Fruit fly (Drosophila melanogaster) whole organism, embryonic: Measurements from ENCODE around the gene TotM.
A peak's percentile ranks its signal among the peaks of the same experiment; 100 is the strongest.

Source experiments
- Antp ChIP-seq: fragments of 200-800 bp; sonication (Bioruptor generic); optimal IDR thresholded peaks from 3 replicates; lab custom pipeline; 2016; ENCODE audit warnings: missing biosample characterization, missing genetic modification characterization
- CG10274 ChIP-seq: fragments of 200-800 bp; sonication (Bioruptor generic); optimal IDR thresholded peaks from 3 replicates; lab custom pipeline; 2017; ENCODE audit warnings: missing biosample characterization, mild to moderate bottlenecking, missing genetic modification characterization
- CG10959 ChIP-seq: fragments of 200-800 bp; sonication (Bioruptor generic); IDR thresholded peaks from 2 replicates; pipeline ENCODE4 v1.3.6; 2022; ENCODE audit warnings: missing biosample characterization, missing genetic modification characterization
- CG11398 ChIP-seq: fragments of 200-800 bp; sonication (Bioruptor generic); optimal IDR thresholded peaks from 2 replicates; lab custom pipeline; 2016; ENCODE audit warnings: missing biosample characterization, missing genetic modification characterization
- CG15073 ChIP-seq: fragments of 200-800 bp; sonication (Bioruptor generic); optimal IDR thresholded peaks from 2 replicates; lab custom pipeline; 2016; ENCODE audit warnings: missing biosample characterization, missing genetic modification characterization
- CG1647 ChIP-seq: fragments of 200-800 bp; sonication (Bioruptor generic); optimal IDR thresholded peaks from 3 replicates; lab custom pipeline; 2016; ENCODE audit warnings: missing biosample characterization, missing genetic modification characterization
- CG18262 ChIP-seq: fragments of 200-800 bp; optimal IDR thresholded peaks from 3 replicates; lab custom pipeline; 2019; ENCODE audit warnings: missing biosample characterization, mild to moderate bottlenecking, missing genetic modification characterization, moderate library complexity
- CG18619 ChIP-seq: fragments of 200-800 bp; sonication (Bioruptor generic); optimal IDR thresholded peaks from 3 replicates; lab custom pipeline; 2017; ENCODE audit warnings: missing biosample characterization, mild to moderate bottlenecking, missing genetic modification characterization
- CG2712 ChIP-seq: fragments of 200-800 bp; optimal IDR thresholded peaks from 3 replicates; lab custom pipeline; 2019; ENCODE audit warnings: missing biosample characterization, mild to moderate bottlenecking, missing genetic modification characterization, moderate library complexity
- CG34224 ChIP-seq: fragments of 200-800 bp; sonication (Bioruptor generic); IDR thresholded peaks from 3 replicates; pipeline ENCODE4 v1.3.6; 2022; ENCODE audit warnings: missing biosample characterization, missing genetic modification characterization; ENCODE audit not compliant: partially characterized antibody
- CG3995 ChIP-seq: fragments of 200-800 bp; sonication (Bioruptor generic); optimal IDR thresholded peaks from 3 replicates; lab custom pipeline; 2016; ENCODE audit warnings: missing biosample characterization, missing genetic modification characterization
- CG6254 ChIP-seq: fragments of 200-800 bp; sonication (Bioruptor generic); optimal IDR thresholded peaks from 3 replicates; lab custom pipeline; 2017; ENCODE audit warnings: mild to moderate bottlenecking, missing biosample characterization, missing genetic modification reagents, missing genetic modification characterization
- CG7556 ChIP-seq: fragments of 200-800 bp; sonication (Bioruptor generic); optimal IDR thresholded peaks from 2 replicates; lab custom pipeline; 2017; ENCODE audit warnings: missing biosample characterization, mild to moderate bottlenecking, missing genetic modification characterization
- CG8281 ChIP-seq: fragments of 200-800 bp; sonication (Bioruptor generic); optimal IDR thresholded peaks from 2 replicates; lab custom pipeline; 2018; ENCODE audit warnings: missing biosample characterization, mild to moderate bottlenecking, missing genetic modification characterization, moderate library complexity
- CG8290 ChIP-seq, 3 experiments: fragments of 200-800 bp; sonication (Bioruptor generic); optimal IDR thresholded peaks; 2 replicates each; lab custom pipeline; 2016 to 2019; ENCODE audit warnings: missing biosample characterization in 3 of 3, missing genetic modification characterization in 3 of 3, mild to moderate bottlenecking in 2 of 3, moderate library complexity in 1 of 3
- D19A ChIP-seq: fragments of 200-800 bp; optimal IDR thresholded peaks from 3 replicates; lab custom pipeline; 2019; ENCODE audit warnings: missing biosample characterization, mild to moderate bottlenecking, missing genetic modification characterization, moderate library complexity
- Dek ChIP-seq: fragments of 200-800 bp; sonication (Bioruptor generic); optimal IDR thresholded peaks from 3 replicates; lab custom pipeline; 2019; ENCODE audit warnings: missing biosample characterization, mild to moderate bottlenecking, missing genetic modification characterization, moderate library complexity
- Dfd ChIP-seq, 2 experiments: fragments of >200 bp; optimal IDR thresholded peaks; 2 replicates each; lab custom pipeline; 2017; ENCODE audit warnings: missing biosample characterization in 2 of 2, missing genetic modification characterization in 2 of 2
- Eip74EF ChIP-seq, 2 experiments: fragments of 200-800 bp in 1 of 2; fragments of >200 bp in 1 of 2; sonication (Bioruptor generic) in 1 of 2; optimal IDR thresholded peaks; 2 replicates each; lab custom pipeline; 2017 to 2019; ENCODE audit warnings: missing biosample characterization in 2 of 2, missing genetic modification characterization in 2 of 2, mild to moderate bottlenecking in 1 of 2, moderate library complexity in 1 of 2
- Hand ChIP-seq: fragments of 200-800 bp; sonication (Bioruptor generic); optimal IDR thresholded peaks from 2 replicates; lab custom pipeline; 2017; ENCODE audit warnings: mild to moderate bottlenecking, missing biosample characterization, missing genetic modification reagents, missing genetic modification characterization
- Hmr ChIP-seq: fragments of 200-800 bp; sonication (Bioruptor generic); optimal IDR thresholded peaks from 3 replicates; lab custom pipeline; 2017; ENCODE audit warnings: mild to moderate bottlenecking, missing biosample characterization, missing genetic modification reagents, missing genetic modification characterization
- Kr ChIP-seq: fragments of 200-800 bp; sonication (Bioruptor generic); optimal IDR thresholded peaks from 2 replicates; lab custom pipeline; 2017; ENCODE audit warnings: missing biosample characterization, mild to moderate bottlenecking, missing genetic modification characterization
- NFAT ChIP-seq: fragments of 200-800 bp; sonication (Bioruptor generic); IDR thresholded peaks from 2 replicates; pipeline ENCODE4 v1.3.6; 2022; ENCODE audit warnings: missing biosample characterization, missing genetic modification characterization
- NfI ChIP-seq: fragments of 200-800 bp; sonication (Bioruptor generic); optimal IDR thresholded peaks from 3 replicates; lab custom pipeline; 2018; ENCODE audit warnings: missing biosample characterization, mild to moderate bottlenecking, missing genetic modification characterization, moderate library complexity
- Oli ChIP-seq: fragments of 200-800 bp; sonication (Bioruptor generic); optimal IDR thresholded peaks from 2 replicates; lab custom pipeline; 2018; ENCODE audit warnings: missing biosample characterization, mild to moderate bottlenecking, missing genetic modification characterization, moderate library complexity
- Spps ChIP-seq: fragments of 200-800 bp; sonication (Bioruptor generic); optimal IDR thresholded peaks from 2 replicates; lab custom pipeline; 2018; ENCODE audit warnings: missing biosample characterization, mild to moderate bottlenecking, missing genetic modification characterization
- Trl ChIP-seq, 3 experiments: fragments of >200 bp in 2 of 3; fragments of 200-800 bp in 1 of 3; sonication (Bioruptor generic) in 1 of 3; optimal IDR thresholded peaks; 2 replicates in 1 of 3; 3 replicates in 2 of 3; lab custom pipeline; 2016 to 2017; ENCODE audit warnings: missing biosample characterization in 1 of 3, missing genetic modification characterization in 1 of 3
- ash1 ChIP-seq: fragments of 200-800 bp; sonication (Bioruptor generic); optimal IDR thresholded peaks from 2 replicates; lab custom pipeline; 2018; ENCODE audit warnings: missing biosample characterization, mild to moderate bottlenecking, missing genetic modification characterization
- az2 ChIP-seq: fragments of 200-800 bp; sonication (Bioruptor generic); optimal IDR thresholded peaks from 3 replicates; lab custom pipeline; 2016; ENCODE audit warnings: missing biosample characterization, missing genetic modification characterization
- crp ChIP-seq, 2 experiments: fragments of 200-800 bp; sonication (Bioruptor generic); optimal IDR thresholded peaks; 2 replicates in 1 of 2; 3 replicates in 1 of 2; lab custom pipeline; 2017; ENCODE audit warnings: missing biosample characterization in 2 of 2, missing genetic modification characterization in 2 of 2, mild to moderate bottlenecking in 1 of 2, moderate library complexity in 1 of 2
- danr ChIP-seq: fragments of 200-800 bp; sonication (Bioruptor generic); IDR thresholded peaks from 2 replicates; pipeline ENCODE4 v1.3.6; 2022; ENCODE audit warnings: missing biosample characterization, missing genetic modification characterization
- dysf ChIP-seq: fragments of 200-800 bp; sonication (Bioruptor generic); IDR thresholded peaks from 3 replicates; pipeline ENCODE4 v1.3.6; 2022; ENCODE audit warnings: missing biosample characterization, missing genetic modification characterization
- eve ChIP-seq, 2 experiments: fragments of >200 bp; optimal IDR thresholded peaks; 2 replicates each; lab custom pipeline; 2017; ENCODE audit warnings: missing biosample characterization in 2 of 2, missing genetic modification characterization in 2 of 2
- grau ChIP-seq: fragments of 200-800 bp; optimal IDR thresholded peaks from 3 replicates; lab custom pipeline; 2019; ENCODE audit warnings: missing biosample characterization, mild to moderate bottlenecking, missing genetic modification characterization, moderate library complexity
- gro ChIP-seq: fragments of 200-800 bp; sonication (Bioruptor generic); optimal IDR thresholded peaks from 2 replicates; lab custom pipeline; 2016; ENCODE audit warnings: missing biosample characterization, missing genetic modification characterization
- hbn ChIP-seq: fragments of 200-800 bp; sonication (Bioruptor generic); IDR thresholded peaks from 2 replicates; pipeline ENCODE4 v1.3.6; 2022; ENCODE audit warnings: missing biosample characterization, missing genetic modification characterization; ENCODE audit not compliant: partially characterized antibody
- jigr1 ChIP-seq: fragments of 200-800 bp; sonication (Bioruptor generic); IDR thresholded peaks from 3 replicates; pipeline ENCODE4 v1.3.6; 2022; ENCODE audit warnings: missing biosample characterization, missing genetic modification characterization
- lov ChIP-seq, 2 experiments: fragments of 200-800 bp in 1 of 2; fragments of >200 bp in 1 of 2; sonication (Bioruptor generic) in 1 of 2; IDR thresholded peaks in 1 of 2; optimal IDR thresholded peaks in 1 of 2; 2 replicates in 1 of 2; 3 replicates in 1 of 2; pipeline versions ENCODE4 v1.3.6 to Lab custom; 2017 to 2022; ENCODE audit warnings: missing biosample characterization in 1 of 2, missing genetic modification characterization in 1 of 2
- pho ChIP-seq: fragments of 200-800 bp; sonication (Bioruptor generic); optimal IDR thresholded peaks from 2 replicates; lab custom pipeline; 2016; ENCODE audit warnings: missing biosample characterization, missing genetic modification characterization
- row ChIP-seq: fragments of 200-800 bp; sonication (Bioruptor generic); IDR thresholded peaks from 3 replicates; pipeline ENCODE4 v1.3.6; 2022; ENCODE audit warnings: missing biosample characterization, missing genetic modification characterization
- salm ChIP-seq: fragments of 200-800 bp; sonication (Bioruptor generic); optimal IDR thresholded peaks from 2 replicates; lab custom pipeline; 2018; ENCODE audit warnings: missing biosample characterization, mild to moderate bottlenecking, missing genetic modification characterization
- sd ChIP-seq: fragments of 200-800 bp; sonication (Bioruptor generic); optimal IDR thresholded peaks from 3 replicates; lab custom pipeline; 2018; ENCODE audit warnings: missing biosample characterization, mild to moderate bottlenecking, missing genetic modification characterization, moderate library complexity
- sens ChIP-seq: fragments of 200-800 bp; sonication (Bioruptor generic); peaks from one replicate; lab custom pipeline; 2016; ENCODE audit warnings: missing biosample characterization, missing genetic modification characterization
- sens-2 ChIP-seq: fragments of 200-800 bp; sonication (Bioruptor generic); IDR thresholded peaks from 2 replicates; pipeline ENCODE4 v1.3.6; 2022; ENCODE audit warnings: missing biosample characterization, missing genetic modification characterization
- ttk ChIP-seq: fragments of 200-800 bp; sonication (Bioruptor generic); IDR thresholded peaks from 2 replicates; pipeline ENCODE4 v2.1.2; 2022; ENCODE audit warnings: missing biosample characterization, missing genetic modification characterization
- wor ChIP-seq: fragments of 200-800 bp; sonication (Bioruptor generic); IDR thresholded peaks from 2 replicates; pipeline ENCODE4 v1.3.6; 2022; ENCODE audit warnings: missing biosample characterization, missing genetic modification characterization

TotM gene

dm6 chr2L:5296672-5297288 is 32.9 kb upstream of the TotM start (continued):
- no peak for TF ChIP-seq hbn (GFP tag; lab: Robert Waterston, UW)
- TF ChIP-seq Oli (tag; lab: Kevin White, UChicago) = peak; percentile 52
- no peak for TF ChIP-seq NFAT (GFP tag; lab: Robert Waterston, UW)
- no peak for TF ChIP-seq wor
- TF ChIP-seq D19A = peak; percentile 20
- no peak for TF ChIP-seq crp (GFP tag; optimal IDR thresholded peaks at IDR 0.05; lab: Kevin White, UChicago)
- TF ChIP-seq CG10959 (GFP tag; lab: Robert Waterston, UW) = no peak
- TF ChIP-seq danr = no peak
- TF ChIP-seq ash1 (GFP tag; lab: Kevin White, UChicago) = no peak
- TF ChIP-seq Kr (GFP tag; lab: Kevin White, UChicago) = no peak
- peak; percentile 66 for TF ChIP-seq CG2712
- TF ChIP-seq CG6254 (GFP tag; lab: Kevin White, UChicago) = peak; percentile 18
- no peak for TF ChIP-seq row (GFP tag; lab: Robert Waterston, UW)
- no peak for TF ChIP-seq CG7556 (GFP tag; lab: Kevin White, UChicago)

- TF ChIP-seq Eip74EF (GFP tag; optimal IDR thresholded peaks at IDR 0.05; lab: Kevin White, UChicago) = peak in 1 of 2 experiments; percentile 40
- TF ChIP-seq CG11398 = no peak
- peak; percentile 71 for TF ChIP-seq CG18262 (tag; lab: Kevin White, UChicago)
- TF ChIP-seq Dfd (GFP tag; optimal IDR thresholded peaks at IDR 0.05; lab: Kevin White, UChicago) = no peak
- TF ChIP-seq Antp = no peak
- TF ChIP-seq jigr1 (GFP tag; lab: Robert Waterston, UW) = no peak
- no peak for TF ChIP-seq CG1647
- no peak for TF ChIP-seq hbn (GFP tag; lab: Robert Waterston, UW)
- TF ChIP-seq Dek = no peak
- peak; percentile 91 for TF ChIP-seq sens (GFP tag; lab: Kevin White, UChicago)
- TF ChIP-seq NfI (GFP tag; lab: Kevin White, UChicago) = no peak
- peak; percentile 24; the same call in 1 of the 3 replicates for TF ChIP-seq dysf (GFP tag; lab: Robert Waterston, UW)
- no peak for TF ChIP-seq CG34224
- peak; percentile 28 for TF ChIP-seq az2
- no peak for TF ChIP-seq gro (GFP tag; lab: Kevin White, UChicago)
- TF ChIP-seq CG3995 (GFP tag; lab: Kevin White, UChicago) = no peak
- peak; percentile 7 for TF ChIP-seq Spps (tag; lab: Kevin White, UChicago)
- TF ChIP-seq Trl (optimal IDR thresholded peaks at IDR 0.05; lab: Kevin White, UChicago) = peak in 1 of 2 experiments; percentile 21
- no peak for TF ChIP-seq Trl (GFP tag; optimal IDR thresholded peaks at IDR 0.05; lab: Kevin White, UChicago)
- no peak for TF ChIP-seq CG8290 (GFP tag; optimal IDR thresholded peaks at IDR 0.05; lab: Kevin White, UChicago)
- no peak for TF ChIP-seq CG8290 (tag; optimal IDR thresholded peaks at IDR 0.05; lab: Kevin White, UChicago)
- no peak for TF ChIP-seq Hmr (GFP tag; lab: Kevin White, UChicago)
- TF ChIP-seq CG8281 = no peak
- TF ChIP-seq CG15073 (GFP tag; lab: Kevin White, UChicago) = no peak
- TF ChIP-seq Hand (GFP tag; lab: Kevin White, UChicago) = no peak
- no peak for TF ChIP-seq salm
- no peak for TF ChIP-seq pho (GFP tag; lab: Kevin White, UChicago)
- TF ChIP-seq sd (tag; lab: Kevin White, UChicago) = no peak
- peak; percentile 35 for TF ChIP-seq grau (tag; lab: Kevin White, UChicago)
- no peak for TF ChIP-seq CG18619
- no peak for TF ChIP-seq ttk (GFP tag; lab: Robert Waterston, UW)
- no peak for TF ChIP-seq eve (GFP tag; optimal IDR thresholded peaks at IDR 0.05; lab: Kevin White, UChicago)
- no peak for TF ChIP-seq lov (optimal IDR thresholded peaks at IDR 0.05; lab: Kevin White, UChicago)
- TF ChIP-seq lov (GFP tag; IDR thresholded peaks at IDR 0.05; lab: Robert Waterston, UW) = 0 out of 3 replicates have a peak, but pooled peaks have one; percentile 56
- no peak for TF ChIP-seq CG10274 (GFP tag; lab: Kevin White, UChicago)
- TF ChIP-seq sens-2 (GFP tag; lab: Robert Waterston, UW) = no peak; the same call in 1 of the 2 replicates
These were observed 32.2 kb upstream of the TotM start for dm6 chr2L:5297289-5297960.
